Worm (Caenorhabditis elegans) whole organism, L4/young adult: ENCODE measurements around the gene fbxa-81.
"Not testable (repeated sequence)": the region's sequence is repeated elsewhere in the genome, so short reads cannot be mapped to it uniquely, and the experiment has no call there.

Experiments
- W03F9.2 ChIP-seq: fragments of 150-350 bp; optimal IDR thresholded peaks from 2 replicates; lab custom pipeline; 2014; ENCODE audit warnings: missing biosample characterization, missing genetic modification characterization
- dao-5 ChIP-seq: sonication (generic microtip); optimal IDR thresholded peaks from 2 replicates; lab custom pipeline; 2016; ENCODE audit warnings: missing genotype, missing genetic modification characterization, moderate library complexity, missing compliant biosample characterization
- him-1 ChIP-seq: sonication (generic microtip); optimal IDR thresholded peaks from 2 replicates; lab custom pipeline; 2016; ENCODE audit warnings: missing genotype, missing genetic modification reagents, missing genetic modification characterization, missing compliant biosample characterization

Gene fbxa-81

DNA sequence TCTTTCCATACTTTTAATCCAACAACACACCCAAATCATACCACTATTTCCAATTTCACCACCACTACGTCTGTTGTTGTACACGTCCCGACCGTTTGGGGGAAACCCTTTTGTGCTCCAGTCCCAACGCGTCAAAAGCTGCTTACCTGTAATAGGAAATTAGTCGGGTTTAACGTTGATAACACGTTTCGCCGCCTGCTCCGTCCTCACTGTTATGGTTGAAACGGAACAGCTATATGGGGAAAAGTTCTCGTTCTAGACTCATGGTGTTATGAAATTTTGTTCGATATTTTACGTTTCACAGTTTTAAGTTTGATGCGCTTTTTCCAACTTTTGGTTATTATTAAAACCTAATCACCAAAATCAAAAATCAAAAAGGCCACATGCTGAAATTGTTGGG, 6.0 kb downstream of the fbxa-81 start:
- TF ChIP-seq W03F9.2 (tag; lab: Kevin White, UChicago) = no peak
- no peak for TF ChIP-seq dao-5 (tag; lab: Kevin White, UChicago)
- TF ChIP-seq him-1 (tag; lab: Kevin White, UChicago) = no peak

- TF ChIP-seq W03F9.2 (tag; lab: Kevin White, UChicago) (no peak), him-1 (tag; lab: Kevin White, UChicago) (no peak), dao-5 (tag; lab: Kevin White, UChicago) (no peak)
Measured at ce11 chrX:14534596-14534995, 7.3 kb downstream of the fbxa-81 start.

DNA sequence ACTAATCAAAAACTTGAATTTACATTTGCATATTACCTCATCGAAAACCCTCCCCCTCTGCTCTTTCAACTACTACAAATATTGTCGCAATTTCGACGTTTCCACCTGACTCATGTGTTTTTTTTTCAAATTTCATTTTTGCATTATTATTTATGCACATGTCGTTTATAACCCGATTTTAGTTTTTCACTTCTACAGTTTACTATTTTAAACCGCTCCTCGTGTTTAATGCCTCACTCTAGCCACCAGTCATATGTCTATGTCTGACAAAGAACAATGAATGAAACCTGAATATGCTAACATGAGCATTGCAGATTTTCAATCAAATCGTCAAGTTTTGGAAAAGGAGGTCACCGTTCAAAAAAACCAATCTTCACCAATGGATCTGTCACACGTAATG, 7.8 kb downstream of the fbxa-81 start, which contains the start of gene T24C2.5:
Gene T24C2.5, plus strand, starts transcription at position 301 of the 400 bp plus-strand sequence.
- no peak for TF ChIP-seq dao-5 (tag; lab: Kevin White, UChicago)
- TF ChIP-seq W03F9.2 (tag; lab: Kevin White, UChicago) = no peak
- TF ChIP-seq him-1 (tag; lab: Kevin White, UChicago) = no peak

- TF ChIP-seq dao-5 (tag; lab: Kevin White, UChicago) = no peak
- TF ChIP-seq W03F9.2 (tag; lab: Kevin White, UChicago) = no peak
- no peak for TF ChIP-seq him-1 (tag; lab: Kevin White, UChicago)
Measured at ce11 chrX:14530107-14530506, 11.8 kb downstream of the fbxa-81 start, which contains the start of gene nspc-20. Gene nspc-20, minus strand, starts transcription at chrX:14530207.

DNA sequence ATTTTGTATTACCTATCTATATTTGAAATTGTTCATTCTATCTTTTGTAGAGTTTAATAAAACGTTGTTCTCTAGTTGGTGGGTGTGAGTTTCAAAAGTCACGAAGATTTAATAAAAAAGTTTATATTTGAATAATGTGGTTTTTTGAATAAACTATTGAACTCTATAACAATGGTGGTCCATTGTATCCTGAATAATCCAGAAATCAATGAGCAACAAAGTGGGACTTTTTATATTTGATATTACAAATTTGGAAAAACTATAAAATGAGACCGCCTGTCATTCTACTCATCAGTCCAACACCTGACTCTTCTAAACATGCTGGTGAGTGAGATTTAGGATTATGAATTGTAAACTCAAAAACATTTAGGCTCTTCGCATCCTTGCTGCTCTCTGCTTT, 13.5 kb downstream of the fbxa-81 start, which contains the start of gene nspc-19:
Gene nspc-19, plus strand, starts transcription at position 301 of the 400 bp plus-strand sequence.
- TF ChIP-seq him-1, dao-5, W03F9.2 (tag; lab: Kevin White, UChicago): not testable (repeated sequence)

ce11 chrX:14527559-14527958, 14.3 kb downstream of the fbxa-81 start, which contains the start of gene nspc-18:
Gene nspc-18, minus strand, starts transcription at chrX:14527659.
- TF ChIP-seq W03F9.2 (tag; lab: Kevin White, UChicago) (no peak), dao-5 (tag; lab: Kevin White, UChicago) (no peak), him-1 (tag; lab: Kevin White, UChicago) (no peak)

DNA sequence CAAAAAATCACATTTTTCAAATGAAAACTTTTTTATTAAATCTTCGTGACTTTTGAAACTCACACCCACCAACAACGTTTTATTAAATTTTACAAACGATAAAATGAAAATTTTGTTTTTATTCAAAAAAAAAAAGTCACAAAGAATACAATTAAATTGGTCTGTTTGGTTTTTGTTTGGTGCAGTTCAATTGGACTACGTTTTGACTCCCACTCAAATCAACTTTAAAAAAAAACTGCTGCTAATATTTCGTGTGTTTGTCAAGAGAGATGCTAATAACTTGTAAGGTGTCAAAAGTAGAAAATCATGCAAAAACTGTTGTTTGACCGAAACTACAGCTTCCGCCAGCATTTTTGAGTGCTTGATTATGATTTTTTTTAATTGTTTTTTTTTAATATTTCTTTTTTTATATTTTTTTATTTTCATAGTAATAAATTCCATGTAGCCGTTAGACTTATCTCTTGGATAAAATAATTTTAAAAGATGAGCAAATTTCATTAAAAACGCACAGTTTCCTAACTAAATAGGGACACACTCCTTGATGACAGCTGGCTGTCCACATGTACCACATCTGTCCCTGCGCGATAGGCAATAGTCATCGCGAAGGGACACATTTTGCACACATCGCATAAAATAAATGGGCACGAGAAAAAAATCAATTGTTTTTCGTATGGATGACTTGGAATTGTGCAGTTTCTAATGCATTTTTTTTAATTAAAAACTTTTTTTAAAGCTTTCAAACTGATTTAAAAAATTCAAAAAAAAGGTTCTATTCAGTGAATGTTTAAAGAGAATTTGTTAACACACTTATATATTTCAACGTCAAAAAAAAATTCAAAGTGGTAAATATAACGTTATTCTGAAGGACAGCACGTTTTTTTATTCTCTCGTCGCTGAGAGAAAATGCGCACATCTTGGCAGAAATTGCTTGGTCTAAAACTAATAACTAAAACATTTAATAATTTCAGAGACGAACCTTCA, 16.3 kb downstream of the fbxa-81 start:
- TF ChIP-seq him-1 (tag; lab: Kevin White, UChicago) (peak; percentile 99), W03F9.2 (tag; lab: Kevin White, UChicago) (peak; percentile 98), dao-5 (tag; lab: Kevin White, UChicago) (peak; percentile 87)

DNA sequence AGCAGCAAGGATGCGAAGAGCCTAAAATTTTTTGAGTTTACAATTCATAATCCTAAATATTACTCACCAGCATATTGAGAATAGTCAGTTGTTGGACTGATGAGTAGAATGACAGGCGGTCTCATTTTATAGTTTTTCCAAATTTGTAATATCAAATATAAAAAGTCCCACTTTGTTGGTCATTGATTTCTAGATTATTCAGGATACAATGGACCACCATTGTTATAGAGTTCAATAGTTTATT, 16.9 kb downstream of the fbxa-81 start, which contains the start of gene nspc-17:
Gene nspc-17, minus strand, starts transcription at position 101 of the 244 bp plus-strand sequence.
- TF ChIP-seq W03F9.2, him-1, dao-5 (tag; lab: Kevin White, UChicago): not testable (repeated sequence)

- no peak for TF ChIP-seq him-1 (tag; lab: Kevin White, UChicago)
- no peak for TF ChIP-seq W03F9.2 (tag; lab: Kevin White, UChicago)
- no peak for TF ChIP-seq dao-5 (tag; lab: Kevin White, UChicago)
Measured at ce11 chrX:14523275-14523674, 18.6 kb downstream of the fbxa-81 start, which contains the start of gene nspc-16. Gene nspc-16, plus strand, starts transcription at chrX:14523575.

- TF ChIP-seq dao-5 (tag; lab: Kevin White, UChicago) (no peak), W03F9.2 (tag; lab: Kevin White, UChicago) (no peak), him-1 (tag; lab: Kevin White, UChicago) (no peak)
Measured at ce11 chrX:14520463-14520862, 21.4 kb downstream of the fbxa-81 start, which contains the start of gene D1025.1. Gene D1025.1, plus strand, starts transcription at chrX:14520763.

DNA sequence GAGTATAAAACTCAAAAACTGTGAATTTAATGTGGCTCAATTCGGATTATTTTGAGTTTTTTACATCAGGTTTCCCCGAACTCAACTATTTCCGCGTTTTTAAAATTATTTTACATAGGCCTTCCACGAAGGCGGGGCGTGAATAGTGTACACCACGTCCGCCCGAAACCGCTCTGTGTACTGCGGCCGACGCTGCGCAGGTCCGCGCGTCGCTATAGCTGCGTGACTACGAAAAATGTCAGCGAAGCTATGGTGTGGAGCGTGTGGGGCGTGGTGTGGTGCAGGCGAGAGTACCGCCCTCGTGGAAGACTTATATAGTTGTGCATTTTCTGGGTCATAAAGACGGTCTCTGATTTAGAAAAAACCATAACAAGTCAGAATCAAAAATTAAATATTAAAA, 24.1 kb downstream of the fbxa-81 start:
- TF ChIP-seq dao-5 (tag; lab: Kevin White, UChicago) (no peak), W03F9.2 (tag; lab: Kevin White, UChicago) (no peak), him-1 (tag; lab: Kevin White, UChicago) (no peak)

ce11 chrX:14516560-14516959, 25.3 kb downstream of the fbxa-81 start, which contains the start of gene D1025.10:
Gene D1025.10, plus strand, starts transcription at chrX:14516860.
- no peak for TF ChIP-seq dao-5 (tag; lab: Kevin White, UChicago)
- TF ChIP-seq W03F9.2 (tag; lab: Kevin White, UChicago) = no peak
- TF ChIP-seq him-1 (tag; lab: Kevin White, UChicago) = no peak

ce11 chrX:14515028-14515427, 26.9 kb downstream of the fbxa-81 start, which contains the start of gene gcsh-1:
Gene gcsh-1, minus strand, starts transcription at chrX:14515073.
- TF ChIP-seq him-1 (tag; lab: Kevin White, UChicago) (no peak), dao-5 (tag; lab: Kevin White, UChicago) (no peak), W03F9.2 (tag; lab: Kevin White, UChicago) (no peak)
